Worm (Caenorhabditis elegans) whole organism, L3 larva: ENCODE results near the gene R09E10.2.

Experiments
- R02D3.7 ChIP-seq: fragments of 150-350 bp; optimal IDR thresholded peaks from 2 replicates; lab custom pipeline; 2014; ENCODE audit warnings: missing biosample characterization, missing genetic modification characterization
- ZK546.5 ChIP-seq: sonication (generic microtip); optimal IDR thresholded peaks from 2 replicates; lab custom pipeline; 2017; ENCODE audit warnings: missing biosample characterization, missing genetic modification characterization
- aly-2 ChIP-seq: fragments of 150-350 bp; optimal IDR thresholded peaks from 2 replicates; lab custom pipeline; 2014; ENCODE audit warnings: missing biosample characterization, missing genetic modification characterization
- ama-1 ChIP-seq: fragments of 150-350 bp; optimal IDR thresholded peaks from 2 replicates; lab custom pipeline; 2018
- ceh-16 ChIP-seq: sonication (generic microtip); optimal IDR thresholded peaks from 2 replicates; lab custom pipeline; 2017; ENCODE audit warnings: missing biosample characterization, missing genetic modification characterization
- ceh-28 ChIP-seq: fragments of 150-350 bp; optimal IDR thresholded peaks from 2 replicates; lab custom pipeline; 2014; ENCODE audit warnings: missing biosample characterization, missing genetic modification reagents, missing genetic modification characterization
- ceh-82 ChIP-seq: fragments of 150-350 bp; optimal IDR thresholded peaks from 2 replicates; lab custom pipeline; 2014; ENCODE audit warnings: missing biosample characterization, missing genetic modification characterization
- daf-12 ChIP-seq: fragments of 150-350 bp; optimal IDR thresholded peaks from 2 replicates; lab custom pipeline; 2014; ENCODE audit warnings: missing biosample characterization, missing genetic modification reagents, missing genetic modification characterization
- egl-27 ChIP-seq: sonication (generic microtip); optimal IDR thresholded peaks from 4 replicates; lab custom pipeline; 2017; ENCODE audit warnings: missing biosample characterization, missing genetic modification reagents, missing genetic modification characterization
- elt-1 ChIP-seq: fragments of 150-350 bp; optimal IDR thresholded peaks from 2 replicates; lab custom pipeline; 2014; ENCODE audit warnings: missing biosample characterization, missing genetic modification characterization
- elt-2 ChIP-seq: sonication (generic microtip); optimal IDR thresholded peaks from 2 replicates; lab custom pipeline; 2016; ENCODE audit warnings: missing genetic modification reagents, mild to moderate bottlenecking, missing genetic modification characterization, missing compliant biosample characterization
- elt-3 ChIP-seq, 3 experiments: fragments of 150-350 bp in 1 of 3; sonication (generic microtip) in 2 of 3; optimal IDR thresholded peaks; 2 replicates in 2 of 3; 4 replicates in 1 of 3; lab custom pipeline; 2014 to 2017; ENCODE audit warnings: missing biosample characterization in 3 of 3, missing genetic modification characterization in 3 of 3
- fkh-10 ChIP-seq: sonication (generic microtip); optimal IDR thresholded peaks from 2 replicates; lab custom pipeline; 2017; ENCODE audit warnings: missing biosample characterization, missing genetic modification reagents, missing genetic modification characterization
- fkh-2 ChIP-seq: fragments of 150-350 bp; optimal IDR thresholded peaks from 2 replicates; lab custom pipeline; 2014; ENCODE audit warnings: missing biosample characterization, missing genetic modification reagents, missing genetic modification characterization
- hmg-11 ChIP-seq: sonication (generic microtip); optimal IDR thresholded peaks from 2 replicates; lab custom pipeline; 2016; ENCODE audit warnings: missing genetic modification characterization, missing compliant biosample characterization
- jun-1 ChIP-seq: fragments of 150-350 bp; optimal IDR thresholded peaks from 2 replicates; lab custom pipeline; 2014; ENCODE audit warnings: missing biosample characterization, missing genetic modification reagents, missing genetic modification characterization
- lin-15B ChIP-seq: fragments of 150-350 bp; optimal IDR thresholded peaks from 2 replicates; lab custom pipeline; 2014; ENCODE audit warnings: missing biosample characterization, missing genetic modification characterization
- lin-39 ChIP-seq: fragments of 150-350 bp; optimal IDR thresholded peaks from 2 replicates; lab custom pipeline; 2018; ENCODE audit warnings: missing biosample characterization, missing genetic modification reagents, missing genetic modification characterization
- lsy-12 ChIP-seq: sonication (generic microtip); optimal IDR thresholded peaks from 2 replicates; lab custom pipeline; 2016; ENCODE audit warnings: mild to moderate bottlenecking, missing genetic modification characterization, missing compliant biosample characterization
- mdl-1 ChIP-seq: fragments of 150-350 bp; optimal IDR thresholded peaks from 2 replicates; lab custom pipeline; 2014; ENCODE audit warnings: missing biosample characterization, missing genetic modification characterization
- mml-1 ChIP-seq: fragments of 150-350 bp; sonication (generic microtip); optimal IDR thresholded peaks from 3 replicates; lab custom pipeline; 2014; ENCODE audit warnings: missing biosample characterization, missing genetic modification characterization
- nfya-1 ChIP-seq: sonication (generic microtip); optimal IDR thresholded peaks from 2 replicates; lab custom pipeline; 2017; ENCODE audit warnings: missing genetic modification characterization, mild to moderate bottlenecking, missing compliant biosample characterization, antibody characterized with exemption, moderate library complexity; ENCODE audit not compliant: insufficient read depth
- nhr-11 ChIP-seq: fragments of 150-350 bp; optimal IDR thresholded peaks from 2 replicates; lab custom pipeline; 2014; ENCODE audit warnings: missing biosample characterization, missing genetic modification characterization
- nhr-23 ChIP-seq: fragments of 150-350 bp; optimal IDR thresholded peaks from 2 replicates; lab custom pipeline; 2014; ENCODE audit warnings: missing biosample characterization, missing genetic modification reagents, missing genetic modification characterization
- nhr-237 ChIP-seq: fragments of 150-350 bp; optimal IDR thresholded peaks from 2 replicates; lab custom pipeline; 2014; ENCODE audit warnings: missing biosample characterization, missing genetic modification characterization
- nhr-25 ChIP-seq: sonication (generic microtip); optimal IDR thresholded peaks from 2 replicates; lab custom pipeline; 2017; ENCODE audit warnings: missing biosample characterization, missing genetic modification characterization
- nhr-28 ChIP-seq: fragments of 150-350 bp; optimal IDR thresholded peaks from 2 replicates; lab custom pipeline; 2014; ENCODE audit warnings: missing biosample characterization, missing genetic modification characterization
- nhr-43 ChIP-seq: sonication (generic microtip); optimal IDR thresholded peaks from 2 replicates; lab custom pipeline; 2016; ENCODE audit warnings: mild to moderate bottlenecking, missing genetic modification characterization, missing compliant biosample characterization; ENCODE audit not compliant: poor library complexity, severe bottlenecking
- nhr-76 ChIP-seq: fragments of 150-350 bp; sonication (generic microtip); optimal IDR thresholded peaks from 5 replicates; lab custom pipeline; 2014; ENCODE audit warnings: missing biosample characterization, missing genetic modification characterization
- pqm-1 ChIP-seq: fragments of 150-350 bp; optimal IDR thresholded peaks from 2 replicates; lab custom pipeline; 2017; ENCODE audit warnings: missing biosample characterization, missing genetic modification characterization, inconsistent platforms
- sea-2 ChIP-seq: fragments of 150-350 bp; sonication (generic microtip); optimal IDR thresholded peaks from 4 replicates; lab custom pipeline; 2014; ENCODE audit warnings: missing biosample characterization, missing genetic modification reagents, missing genetic modification characterization
- skn-1 ChIP-seq: fragments of 150-350 bp; optimal IDR thresholded peaks from 2 replicates; lab custom pipeline; 2014; ENCODE audit warnings: missing biosample characterization, missing genetic modification characterization
- snpc-4 ChIP-seq: fragments of 150-350 bp; optimal IDR thresholded peaks from 2 replicates; lab custom pipeline; 2014; ENCODE audit warnings: missing biosample characterization, missing genetic modification characterization
- unc-39 ChIP-seq: sonication (generic microtip); optimal IDR thresholded peaks from 4 replicates; lab custom pipeline; 2017; ENCODE audit warnings: missing biosample characterization, missing genetic modification characterization
- unc-62 ChIP-seq: fragments of 150-350 bp; sonication (generic microtip); optimal IDR thresholded peaks from 4 replicates; lab custom pipeline; 2014; ENCODE audit warnings: missing biosample characterization, missing genetic modification reagents, missing genetic modification characterization
- zag-1 ChIP-seq: fragments of 150-350 bp; optimal IDR thresholded peaks from 2 replicates; lab custom pipeline; 2014; ENCODE audit warnings: missing biosample characterization, missing genetic modification characterization
- ztf-11 ChIP-seq: fragments of 150-350 bp; optimal IDR thresholded peaks from 2 replicates; lab custom pipeline; 2014; ENCODE audit warnings: missing biosample characterization, missing genetic modification characterization

R09E10.2 gene

ce11 chrIV:10342361-10342706, 24.2 kb upstream of the R09E10.2 start:
- TF ChIP-seq sea-2 (GFP tag; lab: Kevin White, UChicago): no peak
- no peak for TF ChIP-seq nhr-76
- TF ChIP-seq nhr-23 (tag; lab: Kevin White, UChicago): peak; percentile 40
- TF ChIP-seq hmg-11 (tag; lab: Kevin White, UChicago): no peak
- TF ChIP-seq nhr-237 (tag; lab: Kevin White, UChicago): no peak
- no peak for TF ChIP-seq ztf-11
- TF ChIP-seq elt-3 (tag; optimal IDR thresholded peaks at IDR 0.05; lab: Kevin White, UChicago): peak in 2 of 3 experiments; percentile 15 to 52
- peak; percentile 84 for TF ChIP-seq skn-1 (tag; lab: Kevin White, UChicago)
- no peak for TF ChIP-seq lin-15B
- TF ChIP-seq lin-39 (tag; lab: Kevin White, UChicago): peak; percentile 71
- peak; percentile 59 for TF ChIP-seq pqm-1 (tag; lab: Kevin White, UChicago)
- TF ChIP-seq aly-2: no peak
- TF ChIP-seq jun-1: peak; percentile 91
- TF ChIP-seq snpc-4 (tag; lab: Kevin White, UChicago): peak; percentile 40
- TF ChIP-seq nhr-43 (tag; lab: Kevin White, UChicago): peak; percentile 68
- TF ChIP-seq unc-62 (GFP tag; lab: Kevin White, UChicago): peak; percentile 41
- no peak for TF ChIP-seq ceh-16
- TF ChIP-seq ceh-28 (tag; lab: Kevin White, UChicago): peak; percentile 50
- TF ChIP-seq ama-1 (lab: Kevin White, UChicago): no peak
- peak; percentile 32 for TF ChIP-seq ceh-82 (tag; lab: Kevin White, UChicago)
- no peak for TF ChIP-seq nhr-28 (tag; lab: Kevin White, UChicago)
- TF ChIP-seq nhr-11: peak; percentile 76
- TF ChIP-seq mdl-1: no peak
- peak; percentile 96 for TF ChIP-seq elt-2 (tag; lab: Kevin White, UChicago)
- peak; percentile 13 for TF ChIP-seq egl-27 (tag; lab: Kevin White, UChicago)
- peak; percentile 35 for TF ChIP-seq lsy-12 (tag; lab: Kevin White, UChicago)
- TF ChIP-seq mml-1 (tag; lab: Kevin White, UChicago): no peak
- no peak for TF ChIP-seq fkh-2 (tag; lab: Kevin White, UChicago)
- TF ChIP-seq nfya-1 (tag; lab: Kevin White, UChicago): peak; percentile 34
- TF ChIP-seq zag-1 (tag; lab: Kevin White, UChicago): no peak
- TF ChIP-seq R02D3.7: peak; percentile 2
- peak; percentile 11 for TF ChIP-seq elt-1 (tag; lab: Kevin White, UChicago)
- no peak for TF ChIP-seq ZK546.5 (tag; lab: Kevin White, UChicago)
- peak; percentile 88 for TF ChIP-seq nhr-25
- TF ChIP-seq daf-12: no peak
- TF ChIP-seq unc-39 (tag; lab: Kevin White, UChicago): no peak

DNA sequence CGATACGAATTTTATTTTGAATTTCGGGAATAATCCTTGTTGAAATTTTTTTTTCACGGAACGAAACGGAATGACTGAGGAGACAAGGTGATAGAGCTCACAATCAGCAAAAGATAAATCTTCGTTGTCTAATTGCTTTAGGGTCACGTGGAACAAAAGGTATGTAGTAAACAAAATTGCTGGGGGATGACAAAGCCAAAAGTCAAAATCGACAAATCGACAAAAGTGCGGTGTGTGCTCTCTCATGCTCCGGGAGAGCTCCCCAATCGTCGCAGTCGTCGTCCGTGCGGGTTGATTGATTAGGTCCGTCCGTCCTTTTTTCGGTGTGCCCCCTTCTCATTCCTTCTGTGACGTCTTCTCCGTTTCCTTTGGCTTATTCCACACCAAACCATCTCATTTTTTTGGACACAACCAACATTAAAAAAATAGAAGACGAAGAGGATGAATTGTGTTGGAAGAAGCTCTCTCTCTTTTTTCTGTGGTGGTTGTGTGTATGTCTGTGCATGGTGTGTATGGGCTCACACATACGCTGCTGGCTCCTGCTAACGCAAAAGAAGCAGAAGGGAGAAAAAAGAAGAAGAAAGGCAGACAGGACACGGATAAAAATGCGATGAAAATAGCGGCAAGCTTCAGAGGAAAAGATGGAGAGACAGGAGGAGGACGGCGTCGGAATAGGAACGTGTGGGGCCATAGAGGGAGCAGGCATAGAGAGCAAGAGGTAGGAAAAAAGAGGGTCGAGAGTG, 23.7 kb upstream of the R09E10.2 start:
- TF ChIP-seq unc-39 (tag; lab: Kevin White, UChicago) (no peak), unc-62 (GFP tag; lab: Kevin White, UChicago) (peak; percentile 6), hmg-11 (tag; lab: Kevin White, UChicago) (peak; percentile 21), nfya-1 (tag; lab: Kevin White, UChicago) (peak; percentile 38), zag-1 (tag; lab: Kevin White, UChicago) (no peak), fkh-10 (GFP tag; lab: Kevin White, UChicago) (peak; percentile 42), pqm-1 (tag; lab: Kevin White, UChicago) (no peak), lin-39 (tag; lab: Kevin White, UChicago) (peak; percentile 96), ceh-82 (tag; lab: Kevin White, UChicago) (no peak), nhr-23 (tag; lab: Kevin White, UChicago) (no peak), ama-1 (lab: Kevin White, UChicago) (peak; percentile 64)
- TF ChIP-seq, all 47 proteins: peak for 6

DNA sequence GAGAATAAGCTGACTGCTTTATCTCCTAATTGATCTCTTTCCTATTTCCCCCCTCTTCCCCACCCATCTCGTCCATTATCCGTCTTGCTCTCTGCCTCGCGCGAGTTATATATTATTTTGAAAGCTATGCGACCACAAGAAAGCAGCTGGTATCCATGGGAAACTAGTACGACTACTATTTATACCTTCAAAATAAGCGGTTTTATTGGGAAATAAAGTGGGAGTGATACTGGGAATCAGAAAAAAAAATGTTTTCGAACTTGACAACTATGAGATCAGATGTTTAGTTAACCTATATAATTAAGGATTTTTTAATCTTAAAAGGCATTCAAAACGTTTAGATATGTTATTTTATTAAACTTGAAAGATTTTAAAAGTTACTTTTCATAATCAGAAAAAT, 21.6 kb upstream of the R09E10.2 start:
- TF ChIP-seq aly-2 (no peak), ceh-16 (peak; percentile 16), nhr-11 (peak; percentile 36)
